Worm (Caenorhabditis elegans): ENCODE results near the gene C02B8.12.

The C02B8.12 gene

ce11 chrX:8123194-8123593 is at the start of gene C02B8.12:
TSS of gene C02B8.12 (minus strand) at chrX:8123368.
- TF ChIP-seq ceh-9 (tag; optimal IDR thresholded peaks at IDR 0.05) (no peak), pha-4 (tag; optimal IDR thresholded peaks at IDR 0.05) (peak; percentile 37)

- TF ChIP-seq fkh-2 (tag; optimal IDR thresholded peaks at IDR 0.05) (no peak), pha-4 (tag; optimal IDR thresholded peaks at IDR 0.05) (peak; percentile 43), nhr-23 (tag; optimal IDR thresholded peaks at IDR 0.05) (peak; percentile 41), daf-12 (tag; optimal IDR thresholded peaks at IDR 0.05) (no peak), hmg-11 (tag; optimal IDR thresholded peaks at IDR 0.05) (peak; percentile 39), nhr-237 (tag; optimal IDR thresholded peaks at IDR 0.05) (no peak), elt-2 (tag; optimal IDR thresholded peaks at IDR 0.05) (peak; percentile 33), fkh-10 (GFP tag; optimal IDR thresholded peaks at IDR 0.05) (no peak)
Observed at ce11 chrX:8169534-8169933, 46.4 kb upstream of the C02B8.12 start, which contains the start of gene C17H11.2. TSS of gene C17H11.2 (plus strand) at chrX:8169930.

- no peak for TF ChIP-seq unc-39 (tag; optimal IDR thresholded peaks at IDR 0.05)
- TF ChIP-seq skn-1 (tag; optimal IDR thresholded peaks at IDR 0.05) = peak; percentile 28
- peak; percentile 82 for TF ChIP-seq fkh-10 (GFP tag; optimal IDR thresholded peaks at IDR 0.05)
- peak; percentile 11 for TF ChIP-seq ceh-28 (tag; optimal IDR thresholded peaks at IDR 0.05)
- TF ChIP-seq jun-1 (tag; optimal IDR thresholded peaks at IDR 0.05) = no peak
- TF ChIP-seq sea-2 (GFP tag; optimal IDR thresholded peaks at IDR 0.05) = no peak
- peak; percentile 7 for TF ChIP-seq snpc-4 (tag; optimal IDR thresholded peaks at IDR 0.05)
- no peak for TF ChIP-seq nhr-11 (tag; optimal IDR thresholded peaks at IDR 0.05)
- TF ChIP-seq zag-1 (tag; optimal IDR thresholded peaks at IDR 0.05) = no peak
- TF ChIP-seq aly-2 (tag; optimal IDR thresholded peaks at IDR 0.05) = no peak
- TF ChIP-seq lsy-12 (tag; optimal IDR thresholded peaks at IDR 0.05) = no peak
- no peak for TF ChIP-seq ama-1 (optimal IDR thresholded peaks at IDR 0.05)
- TF ChIP-seq lin-15B (tag; optimal IDR thresholded peaks at IDR 0.05) = peak; percentile 11
- TF ChIP-seq egl-5 (tag; optimal IDR thresholded peaks at IDR 0.05) = no peak
- TF ChIP-seq unc-62 (GFP tag; optimal IDR thresholded peaks at IDR 0.05) = no peak
- TF ChIP-seq nhr-28 (tag; optimal IDR thresholded peaks at IDR 0.05) = no peak
- no peak for TF ChIP-seq elt-2 (tag; optimal IDR thresholded peaks at IDR 0.05)
- peak; percentile 61 for TF ChIP-seq hmg-11 (tag; optimal IDR thresholded peaks at IDR 0.05)
- peak; percentile 85 for TF ChIP-seq lin-39 (tag; optimal IDR thresholded peaks at IDR 0.05)
- peak; percentile 64 for TF ChIP-seq nfya-1 (tag; optimal IDR thresholded peaks at IDR 0.05; ENCODE audit: insufficient read depth)
- TF ChIP-seq daf-12 (tag; optimal IDR thresholded peaks at IDR 0.05) = no peak
- no peak for TF ChIP-seq nhr-77 (tag; optimal IDR thresholded peaks at IDR 0.05)
Observed at ce11 chrX:8163555-8163954, 40.4 kb upstream of the C02B8.12 start.

DNA sequence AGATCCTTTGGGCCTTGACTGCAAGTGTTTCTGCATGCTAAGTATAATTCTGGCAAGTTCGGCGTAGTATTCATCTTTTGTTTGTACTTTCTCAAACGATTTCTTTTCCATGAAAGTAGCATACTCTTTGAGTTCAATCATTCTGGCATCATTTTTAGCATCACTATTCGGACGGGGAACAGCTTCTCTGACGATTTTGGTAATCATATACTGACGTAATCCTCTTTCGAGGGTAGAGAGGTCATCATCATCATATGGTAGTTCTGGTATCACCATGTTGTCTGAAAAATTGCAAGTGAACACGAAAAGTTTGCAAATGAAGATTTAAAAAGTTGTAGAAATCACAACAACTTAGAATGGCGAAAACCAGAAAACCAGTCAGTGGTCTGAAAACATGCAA is 39.6 kb upstream of the C02B8.12 start, which contains the start of gene F22F1.3:
Gene F22F1.3, minus strand, starts transcription at position 281 of the 400 bp plus-strand sequence.
- no peak for TF ChIP-seq elt-1 (tag; optimal IDR thresholded peaks at IDR 0.05)
- TF ChIP-seq fkh-2 (tag; optimal IDR thresholded peaks at IDR 0.05) = no peak
- no peak for TF ChIP-seq nhr-25 (tag; optimal IDR thresholded peaks at IDR 0.05)
- no peak for TF ChIP-seq eor-1 (tag; optimal IDR thresholded peaks at IDR 0.05)

DNA sequence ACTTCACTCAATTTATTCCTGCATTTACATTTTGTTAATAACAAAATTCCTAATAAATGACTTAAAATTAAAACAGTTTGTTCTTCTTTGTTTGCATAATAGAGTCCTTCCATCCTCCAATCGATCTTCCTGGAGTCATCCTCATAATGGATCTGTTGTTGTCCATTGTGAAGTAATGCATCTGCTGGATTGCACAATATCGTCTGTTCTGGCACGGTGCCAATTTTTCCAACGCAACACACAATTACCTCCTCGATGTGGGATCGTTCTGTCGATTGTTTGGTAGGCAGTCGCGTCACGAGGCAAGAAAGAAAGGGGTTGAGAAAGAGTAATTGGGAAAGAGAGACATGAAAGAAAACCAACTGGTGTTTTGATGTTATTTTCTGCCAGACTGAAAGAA is 36.8 kb upstream of the C02B8.12 start:
- TF ChIP-seq egl-5 (tag; optimal IDR thresholded peaks at IDR 0.05) (peak; percentile 52), ama-1 (optimal IDR thresholded peaks at IDR 0.05) (no peak), fos-1 (tag; optimal IDR thresholded peaks at IDR 0.05) (no peak), skn-1 (tag; optimal IDR thresholded peaks at IDR 0.05) (no peak), egl-27 (tag; optimal IDR thresholded peaks at IDR 0.05) (no peak), elt-3 (tag; optimal IDR thresholded peaks at IDR 0.05) (no peak), jun-1 (tag; optimal IDR thresholded peaks at IDR 0.05) (no peak), nhr-23 (tag; optimal IDR thresholded peaks at IDR 0.05) (no peak), pha-4 (tag; optimal IDR thresholded peaks at IDR 0.05) (peak; percentile 25), lin-39 (tag; optimal IDR thresholded peaks at IDR 0.05) (peak; percentile 32), unc-62 (GFP tag; optimal IDR thresholded peaks at IDR 0.05) (no peak), lin-15B (tag; optimal IDR thresholded peaks at IDR 0.05) (no peak), nhr-76 (tag; optimal IDR thresholded peaks at IDR 0.05) (no peak)
